Worm (Caenorhabditis elegans): ENCODE results near the gene pgm-2.

ce11 chrIII:13342079-13342734 is 43.0 kb downstream of the pgm-2 start, which contains the start of gene dro-1:
- no peak for TF ChIP-seq dao-5 (tag; optimal IDR thresholded peaks at IDR 0.05)
- TF ChIP-seq him-1 (tag; optimal IDR thresholded peaks at IDR 0.05): no peak
- TF ChIP-seq W03F9.2 (tag; optimal IDR thresholded peaks at IDR 0.05): no peak
